Fruit fly (Drosophila melanogaster) whole organism, prepupa: Measurements from ENCODE around the gene Ctr1B.

Experiments used
- CG10631 ChIP-seq: fragments of 200-800 bp; sonication (Bioruptor generic); optimal IDR thresholded peaks from 2 replicates; lab custom pipeline; 2016; ENCODE audit warnings: missing biosample characterization, missing genetic modification characterization
- CG11902 ChIP-seq: fragments of 200-800 bp; sonication (Bioruptor generic); optimal IDR thresholded peaks from 3 replicates; lab custom pipeline; 2016; ENCODE audit warnings: missing biosample characterization, missing genetic modification characterization
- CG6276 ChIP-seq: fragments of 200-800 bp; sonication (Bioruptor generic); optimal IDR thresholded peaks from 2 replicates; lab custom pipeline; 2017; ENCODE audit warnings: missing biosample characterization, mild to moderate bottlenecking, missing genetic modification characterization
- Ets21C ChIP-seq: fragments of 200-800 bp; sonication (Bioruptor generic); optimal IDR thresholded peaks from 3 replicates; lab custom pipeline; 2016; ENCODE audit warnings: missing biosample characterization, missing genetic modification characterization
- Gug ChIP-seq: fragments of 200-800 bp; sonication (Bioruptor generic); IDR thresholded peaks from 2 replicates; pipeline ENCODE4 v1.3.6; 2022; ENCODE audit warnings: missing biosample characterization, missing genetic modification characterization
- eg ChIP-seq: fragments of 200-800 bp; sonication (Bioruptor generic); IDR thresholded peaks from 3 replicates; pipeline ENCODE4 v1.3.6; 2022; ENCODE audit warnings: missing biosample characterization, missing genetic modification characterization
- lz ChIP-seq: fragments of 200-800 bp; sonication (Bioruptor generic); optimal IDR thresholded peaks from 3 replicates; lab custom pipeline; 2016; ENCODE audit warnings: missing biosample characterization, missing genetic modification characterization

DNA sequence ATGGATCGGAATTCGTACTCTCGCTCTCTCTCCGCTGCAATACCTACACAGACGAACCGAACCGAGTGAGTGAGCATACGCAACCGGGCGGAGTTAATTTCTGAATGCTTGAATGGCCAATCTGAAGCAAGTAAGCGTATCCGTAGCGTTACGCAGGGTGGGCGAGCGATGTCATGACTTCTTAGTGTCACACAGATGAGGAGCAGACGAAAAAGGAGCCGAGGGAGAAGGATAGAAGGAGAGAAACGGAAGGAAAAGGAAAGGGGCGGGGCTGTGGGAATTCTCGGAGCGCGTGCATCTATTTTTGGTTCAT lies 17.0 kb downstream of the Ctr1B start:
- TF ChIP-seq CG10631 (GFP tag; lab: Kevin White, UChicago), result no peak
- TF ChIP-seq Gug (GFP tag; lab: Robert Waterston, UW), result no peak
- TF ChIP-seq Ets21C, result no peak
- no peak for TF ChIP-seq CG11902 (GFP tag; lab: Kevin White, UChicago)
- TF ChIP-seq CG6276 (GFP tag; lab: Kevin White, UChicago), result no peak
- no peak for TF ChIP-seq eg (GFP tag; lab: Robert Waterston, UW)
- TF ChIP-seq lz, result no peak
